Fruit fly (Drosophila melanogaster): ENCODE measurements around the gene cry.
A peak's percentile ranks its signal among the peaks of the same experiment; 100 is the strongest.

cry gene

dm6 chr3R:19180263-19180893, 31.6 kb upstream of the cry start, which contains the start of the genes CG5555 and myd (continued):
- TF ChIP-seq Smox (GFP tag; optimal IDR thresholded peaks at IDR 0.05) (no peak), pdm3 (GFP tag; optimal IDR thresholded peaks at IDR 0.05) (peak; percentile 75), achi (GFP tag; optimal IDR thresholded peaks at IDR 0.05) (peak; percentile 58), acj6 (GFP tag; optimal IDR thresholded peaks at IDR 0.05) (peak; percentile 53), CG3919 (GFP tag; optimal IDR thresholded peaks at IDR 0.05) (peak; percentile 16), CG1621 (tag; optimal IDR thresholded peaks at IDR 0.05) (peak; percentile 33), spab (GFP tag; optimal IDR thresholded peaks at IDR 0.05) (no peak), CG11294 (GFP tag; IDR thresholded peaks at IDR 0.05) (no peak; the same call in 1 of the 2 replicates), net (GFP tag; optimal IDR thresholded peaks at IDR 0.05) (peak; percentile 34), CG10631 (GFP tag; optimal IDR thresholded peaks at IDR 0.05) (no peak), CG10669 (GFP tag; optimal IDR thresholded peaks at IDR 0.05) (no peak), CG6792 (GFP tag; optimal IDR thresholded peaks at IDR 0.05) (peak; percentile 51), fd85E (GFP tag; optimal IDR thresholded peaks at IDR 0.05) (no peak), topi (GFP tag; optimal IDR thresholded peaks at IDR 0.05) (peak; percentile 57), Gug (GFP tag; IDR thresholded peaks at IDR 0.05) (no peak), Met (GFP tag; optimal IDR thresholded peaks at IDR 0.05) (peak; percentile 62), Eip93F (GFP tag; optimal IDR thresholded peaks at IDR 0.05) (peak; percentile 16)

dm6 chr3R:19181214-19181613, 30.7 kb upstream of the cry start:
- TF ChIP-seq Hr39 (GFP tag; optimal IDR thresholded peaks at IDR 0.05) (peak; percentile 62), salr (GFP tag; optimal IDR thresholded peaks at IDR 0.05) (peak in 1 of 2 experiments; percentile 80), fkh (GFP tag; optimal IDR thresholded peaks at IDR 0.05) (no peak), CG3919 (GFP tag; optimal IDR thresholded peaks at IDR 0.05) (peak; percentile 80), CG7368 (GFP tag; optimal IDR thresholded peaks at IDR 0.05) (peak; percentile 61), CG10669 (GFP tag; optimal IDR thresholded peaks at IDR 0.05) (peak; percentile 77), CG16779 (tag; optimal IDR thresholded peaks at IDR 0.05) (peak; percentile 60), spab (GFP tag; optimal IDR thresholded peaks at IDR 0.05) (peak; percentile 57), vri (GFP tag; optimal IDR thresholded peaks at IDR 0.05) (peak; percentile 29), dsx (GFP tag; optimal IDR thresholded peaks at IDR 0.05; ENCODE audit: poor library complexity, severe bottlenecking) (peak; percentile 39), CG9139 (GFP tag; optimal IDR thresholded peaks at IDR 0.05) (peak; percentile 35), CG11294 (GFP tag; IDR thresholded peaks at IDR 0.05) (peak; percentile 47), Sox102F (GFP tag; optimal IDR thresholded peaks at IDR 0.05) (peak; percentile 57), OdsH (GFP tag; optimal IDR thresholded peaks at IDR 0.05) (peak; percentile 83), CG1621 (tag; optimal IDR thresholded peaks at IDR 0.05) (peak; percentile 24), net (GFP tag; optimal IDR thresholded peaks at IDR 0.05) (peak; percentile 76), Hr4 (GFP tag; optimal IDR thresholded peaks at IDR 0.05) (peak; percentile 89), cyc (GFP tag; optimal IDR thresholded peaks at IDR 0.05) (peak; percentile 65), Hr38 (GFP tag; optimal IDR thresholded peaks at IDR 0.05) (no peak), CG6792 (GFP tag; optimal IDR thresholded peaks at IDR 0.05) (peak; percentile 60), CG31627 (GFP tag; optimal IDR thresholded peaks at IDR 0.05) (peak; percentile 61), Smox (GFP tag; optimal IDR thresholded peaks at IDR 0.05) (peak; percentile 67), Met (GFP tag; optimal IDR thresholded peaks at IDR 0.05) (peak; percentile 74), Lpt (GFP tag; optimal IDR thresholded peaks at IDR 0.05) (peak; percentile 82), Ets96B (tag; optimal IDR thresholded peaks at IDR 0.05) (peak; percentile 61), fd85E (GFP tag; optimal IDR thresholded peaks at IDR 0.05) (peak; percentile 44), esn (GFP tag; optimal IDR thresholded peaks at IDR 0.05) (peak; percentile 73), CG8319 (GFP tag; optimal IDR thresholded peaks at IDR 0.05) (peak; percentile 56), acj6 (GFP tag; optimal IDR thresholded peaks at IDR 0.05) (peak; percentile 70), pdm3 (GFP tag; optimal IDR thresholded peaks at IDR 0.05) (peak; percentile 79), CG8119 (GFP tag; IDR thresholded peaks at IDR 0.05) (peak; percentile 83), dac (GFP tag; optimal IDR thresholded peaks at IDR 0.05) (peak; percentile 43), Blimp-1 (GFP tag; optimal IDR thresholded peaks at IDR 0.05) (no peak), CG6163 (GFP tag; IDR thresholded peaks at IDR 0.05) (peak; percentile 57), CG15336 (GFP tag; IDR thresholded peaks at IDR 0.05) (peak; percentile 82), Eip75B (GFP tag; optimal IDR thresholded peaks at IDR 0.05) (peak; percentile 51), Eip93F (GFP tag; optimal IDR thresholded peaks at IDR 0.05) (no peak), fd59A (GFP tag; optimal IDR thresholded peaks at IDR 0.05) (peak; percentile 66), Ets21C (GFP tag; optimal IDR thresholded peaks at IDR 0.05) (peak; percentile 31), CG6276 (GFP tag; optimal IDR thresholded peaks at IDR 0.05) (peak; percentile 90), Sox15 (GFP tag; optimal IDR thresholded peaks at IDR 0.05) (peak; percentile 49), CG3032 (tag; optimal IDR thresholded peaks at IDR 0.05) (peak; percentile 74), Eip78C (GFP tag) (peak; percentile 93)

Data from whole organism, prepupa.